Worm (Caenorhabditis elegans): Measurements from ENCODE around the gene Y45F10C.6.
A peak's percentile ranks its signal among the peaks of the same experiment; 100 is the strongest.

Y45F10C.6 gene

DNA sequence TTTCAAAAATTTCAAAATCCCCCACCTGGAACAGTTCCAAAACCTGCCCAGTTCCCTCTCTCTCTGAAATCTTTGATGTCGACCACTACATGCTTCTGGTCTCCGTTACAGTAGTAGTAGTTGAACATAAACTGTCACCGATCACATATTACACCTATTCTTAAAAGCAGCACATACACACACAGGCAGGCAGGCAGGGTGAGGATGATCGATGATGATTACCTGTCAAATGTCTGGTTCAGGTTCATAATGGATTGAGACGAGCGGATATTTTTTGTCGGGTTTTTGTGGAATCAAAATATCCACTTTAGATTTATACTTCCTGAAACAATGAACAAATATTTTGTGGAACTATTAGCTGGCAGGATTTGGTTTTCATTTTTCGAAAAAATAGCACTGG, 41.9 kb downstream of the Y45F10C.6 start:
- peak; percentile 98 for TF ChIP-seq unc-62 (GFP tag; optimal IDR thresholded peaks at IDR 0.05)
- TF ChIP-seq blmp-1 (tag; optimal IDR thresholded peaks at IDR 0.05), result no peak
- no peak for TF ChIP-seq nhr-28 (tag; optimal IDR thresholded peaks at IDR 0.05)
- no peak for TF ChIP-seq sem-2 (GFP tag; optimal IDR thresholded peaks at IDR 0.05)
- no peak for TF ChIP-seq flh-1 (GFP tag; optimal IDR thresholded peaks at IDR 0.05)

DNA sequence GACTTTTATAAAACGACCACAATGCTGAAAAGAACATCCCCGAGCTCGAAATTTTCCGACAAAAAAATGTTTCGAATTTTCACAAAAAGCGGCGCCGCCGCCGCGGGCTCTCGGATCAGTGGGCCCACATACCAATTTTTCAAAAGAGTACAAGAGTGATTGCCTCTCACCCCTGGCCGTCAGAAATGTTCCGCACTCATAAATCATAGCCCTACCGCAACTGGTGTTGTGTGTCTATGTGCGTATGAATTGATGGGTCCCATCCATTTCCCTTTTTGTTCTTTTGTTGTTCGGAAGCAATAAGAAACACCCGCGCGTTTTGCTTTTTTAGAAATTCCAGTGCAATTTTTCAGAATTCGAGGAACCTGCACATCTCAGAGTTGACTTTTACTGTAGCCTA, 42.5 kb downstream of the Y45F10C.6 start:
- TF ChIP-seq blmp-1 (tag; optimal IDR thresholded peaks at IDR 0.05), result no peak
- TF ChIP-seq unc-62 (GFP tag; optimal IDR thresholded peaks at IDR 0.05), result peak; percentile 89
- no peak for TF ChIP-seq ceh-83 (GFP tag; optimal IDR thresholded peaks at IDR 0.05)
- TF ChIP-seq hlh-1 (tag; optimal IDR thresholded peaks at IDR 0.05), result peak; percentile 29
- TF ChIP-seq mab-5 (tag; optimal IDR thresholded peaks at IDR 0.05), result peak; percentile 9

DNA sequence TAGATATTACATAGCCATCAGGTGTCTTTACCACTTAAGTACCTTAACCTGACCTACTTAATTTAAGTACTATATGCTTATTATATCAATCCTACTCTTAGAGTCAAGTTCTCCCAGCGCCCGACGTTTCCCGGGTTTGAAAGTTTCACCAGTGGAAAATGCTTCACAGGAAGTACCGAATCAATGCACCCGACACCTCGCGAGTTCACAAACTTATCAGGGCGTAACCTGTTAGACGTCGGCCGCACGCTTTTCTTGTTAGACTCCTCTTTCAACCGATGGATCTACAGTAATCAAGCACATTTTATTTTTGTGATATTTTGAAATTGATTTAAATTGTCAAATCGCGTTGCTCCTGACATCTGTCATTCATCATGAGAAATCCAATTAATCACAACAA, 43.2 kb downstream of the Y45F10C.6 start:
- TF ChIP-seq mep-1 (tag; optimal IDR thresholded peaks at IDR 0.05), result no peak
- TF ChIP-seq tbx-8 (GFP tag; optimal IDR thresholded peaks at IDR 0.05), result no peak
- TF ChIP-seq nhr-28 (tag; optimal IDR thresholded peaks at IDR 0.05), result no peak
- TF ChIP-seq mls-2 (tag; optimal IDR thresholded peaks at IDR 0.05), result no peak
- no peak for TF ChIP-seq ham-2 (GFP tag; optimal IDR thresholded peaks at IDR 0.05)
- TF ChIP-seq nhr-237 (tag; optimal IDR thresholded peaks at IDR 0.05), result no peak
- no peak for TF ChIP-seq flh-1 (GFP tag; optimal IDR thresholded peaks at IDR 0.05)
- no peak for TF ChIP-seq nhr-2 (tag; optimal IDR thresholded peaks at IDR 0.05)

DNA sequence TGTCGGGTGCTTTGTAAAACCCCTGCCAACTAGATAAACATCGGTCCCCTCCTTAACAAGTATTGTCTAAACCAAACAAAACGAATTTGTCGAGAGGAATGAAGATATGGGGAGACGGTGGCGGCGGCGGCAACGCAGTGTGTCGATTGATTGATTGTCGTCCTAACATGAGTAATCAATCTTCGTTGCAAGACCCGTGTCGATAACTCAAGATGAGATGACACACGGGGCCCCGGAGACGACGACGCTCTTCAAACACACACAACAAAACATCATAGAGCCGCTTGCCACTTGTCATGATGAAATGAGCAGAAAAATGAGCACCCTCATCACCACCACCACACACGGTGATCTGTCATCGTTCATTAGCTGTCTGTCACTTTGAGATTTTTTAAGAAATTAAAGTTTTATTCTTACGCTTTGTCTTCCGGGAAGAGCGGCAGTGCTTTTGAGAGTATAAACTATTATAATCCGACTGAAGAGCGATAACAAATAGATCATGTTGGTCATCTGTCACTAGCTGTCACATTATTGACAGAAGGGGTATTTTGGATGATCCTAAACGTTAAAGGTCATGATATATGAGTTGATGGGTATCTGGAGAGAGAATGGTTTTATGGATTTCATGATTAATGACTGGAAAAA, 43.7 kb downstream of the Y45F10C.6 start:
- no peak for TF ChIP-seq pha-4 (tag; optimal IDR thresholded peaks at IDR 0.05)
- peak; percentile 82 for TF ChIP-seq nhr-2 (tag; optimal IDR thresholded peaks at IDR 0.05)
- no peak for TF ChIP-seq nhr-76 (tag; optimal IDR thresholded peaks at IDR 0.05)
- TF ChIP-seq mls-2 (tag; optimal IDR thresholded peaks at IDR 0.05), result no peak
- no peak for TF ChIP-seq ceh-43 (GFP tag; optimal IDR thresholded peaks at IDR 0.05)
- no peak for TF ChIP-seq cnd-1 (tag; optimal IDR thresholded peaks at IDR 0.05)
- no peak for TF ChIP-seq elt-3 (tag; optimal IDR thresholded peaks at IDR 0.05)
- TF ChIP-seq M03D4.4 (tag; optimal IDR thresholded peaks at IDR 0.05), result no peak
- peak; percentile 33 for TF ChIP-seq unc-120 (tag; optimal IDR thresholded peaks at IDR 0.05; ENCODE audit: poor library complexity, severe bottlenecking)
- no peak for TF ChIP-seq nhr-28 (tag; optimal IDR thresholded peaks at IDR 0.05)
- TF ChIP-seq nhr-12 (tag; optimal IDR thresholded peaks at IDR 0.05), result no peak
- TF ChIP-seq tbx-8 (GFP tag; optimal IDR thresholded peaks at IDR 0.05), result no peak
- TF ChIP-seq unc-39 (tag; optimal IDR thresholded peaks at IDR 0.05), result no peak
- no peak for TF ChIP-seq lsy-2 (tag; optimal IDR thresholded peaks at IDR 0.05)
- TF ChIP-seq flh-1 (GFP tag; optimal IDR thresholded peaks at IDR 0.05), result no peak
- TF ChIP-seq ceh-83 (GFP tag; optimal IDR thresholded peaks at IDR 0.05), result no peak
- TF ChIP-seq sptf-1 (tag; optimal IDR thresholded peaks at IDR 0.05), result no peak
- no peak for TF ChIP-seq ztf-11 (tag; optimal IDR thresholded peaks at IDR 0.05)
- TF ChIP-seq lin-13 (tag; optimal IDR thresholded peaks at IDR 0.05), result no peak
- no peak for TF ChIP-seq blmp-1 (tag; optimal IDR thresholded peaks at IDR 0.05)
- TF ChIP-seq unc-62 (GFP tag; optimal IDR thresholded peaks at IDR 0.05), result peak; percentile 99
- no peak for TF ChIP-seq mep-1 (tag; optimal IDR thresholded peaks at IDR 0.05)
- TF ChIP-seq ham-2 (GFP tag; optimal IDR thresholded peaks at IDR 0.05), result no peak
- TF ChIP-seq drap-1 (GFP tag; optimal IDR thresholded peaks at IDR 0.05), result no peak
- TF ChIP-seq mab-5 (tag; optimal IDR thresholded peaks at IDR 0.05), result peak; percentile 70
- TF ChIP-seq zip-8 (tag; optimal IDR thresholded peaks at IDR 0.05), result no peak
- TF ChIP-seq sem-2 (GFP tag; optimal IDR thresholded peaks at IDR 0.05), result no peak
- no peak for TF ChIP-seq nhr-237 (tag; optimal IDR thresholded peaks at IDR 0.05)
- peak; percentile 44 for TF ChIP-seq hlh-1 (tag; optimal IDR thresholded peaks at IDR 0.05)
- no peak for TF ChIP-seq ces-1 (GFP tag; optimal IDR thresholded peaks at IDR 0.05)
- TF ChIP-seq lin-32 (GFP tag; optimal IDR thresholded peaks at IDR 0.05), result no peak
- TF ChIP-seq snpc-4 (tag; optimal IDR thresholded peaks at IDR 0.05), result no peak
- TF ChIP-seq elt-1 (tag; optimal IDR thresholded peaks at IDR 0.05; ENCODE audit: borderline replicate concordance, insufficient read depth), result peak; percentile 29
- TF ChIP-seq ceh-39 (tag; optimal IDR thresholded peaks at IDR 0.05), result no peak
- no peak for TF ChIP-seq bed-3 (GFP tag; optimal IDR thresholded peaks at IDR 0.05)

All from whole organism, mixed stage, embryonic.